Fruit fly (Drosophila melanogaster) whole organism, prepupa: ENCODE results near the gene CG44085.

Experiments used
- CG11902 ChIP-seq: fragments of 200-800 bp; sonication (Bioruptor generic); optimal IDR thresholded peaks from 3 replicates; lab custom pipeline; 2016; ENCODE audit warnings: missing biosample characterization, missing genetic modification characterization
- CG3919 ChIP-seq: fragments of 200-800 bp; sonication (Bioruptor generic); optimal IDR thresholded peaks from 3 replicates; lab custom pipeline; 2016; ENCODE audit warnings: missing biosample characterization, missing genetic modification characterization
- Gug ChIP-seq: fragments of 200-800 bp; sonication (Bioruptor generic); IDR thresholded peaks from 2 replicates; pipeline ENCODE4 v1.3.6; 2022; ENCODE audit warnings: missing biosample characterization, missing genetic modification characterization
- Sox102F ChIP-seq: fragments of 200-800 bp; sonication (Bioruptor generic); optimal IDR thresholded peaks from 2 replicates; lab custom pipeline; 2016; ENCODE audit warnings: missing biosample characterization, mild to moderate bottlenecking, missing genetic modification characterization
- achi ChIP-seq: fragments of 200-800 bp; sonication (Bioruptor generic); optimal IDR thresholded peaks from 3 replicates; lab custom pipeline; 2016; ENCODE audit warnings: missing biosample characterization, missing genetic modification characterization
- dac ChIP-seq: fragments of 200-800 bp; sonication (Bioruptor generic); optimal IDR thresholded peaks from 2 replicates; lab custom pipeline; 2017; ENCODE audit warnings: missing biosample characterization, mild to moderate bottlenecking, missing genetic modification characterization
- net ChIP-seq: fragments of 200-800 bp; sonication (Bioruptor generic); optimal IDR thresholded peaks from 3 replicates; lab custom pipeline; 2016; ENCODE audit warnings: missing biosample characterization, missing genetic modification characterization
- topi ChIP-seq: fragments of 200-800 bp; sonication (Bioruptor generic); optimal IDR thresholded peaks from 3 replicates; lab custom pipeline; 2016; ENCODE audit warnings: missing biosample characterization, missing genetic modification characterization
- vri ChIP-seq: fragments of 200-800 bp; sonication (Bioruptor generic); optimal IDR thresholded peaks from 3 replicates; lab custom pipeline; 2016; ENCODE audit warnings: missing biosample characterization, mild to moderate bottlenecking, missing genetic modification characterization

DNA sequence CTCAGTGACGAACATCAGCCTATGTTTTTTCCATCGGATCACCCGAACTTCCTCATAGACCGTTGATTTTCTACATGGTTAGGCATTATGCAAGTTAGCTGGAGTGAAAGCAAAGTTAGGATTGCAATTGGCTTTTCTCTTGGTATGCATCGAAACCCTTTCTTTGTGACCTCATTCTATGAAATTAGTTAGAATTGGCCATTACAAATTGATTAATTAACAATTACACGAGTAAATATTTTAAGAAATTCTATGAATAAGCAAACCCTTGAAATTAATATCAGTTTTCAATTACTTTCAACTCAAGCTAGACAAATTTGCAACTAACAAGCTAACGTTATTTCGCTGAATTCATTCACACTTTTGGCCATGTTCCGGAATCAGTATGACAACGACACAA, 29.1 kb upstream of the CG44085 start, which contains the start of gene Prosalpha6T:
- TF ChIP-seq dac (GFP tag; lab: Kevin White, UChicago) (no peak), achi (GFP tag; lab: Kevin White, UChicago) (no peak), topi (GFP tag; lab: Kevin White, UChicago) (no peak), net (GFP tag; lab: Kevin White, UChicago) (no peak), CG3919 (GFP tag; lab: Kevin White, UChicago) (no peak), vri (GFP tag; lab: Kevin White, UChicago) (no peak), Sox102F (no peak), Gug (no peak), CG11902 (GFP tag; lab: Kevin White, UChicago) (no peak)
